Fruit fly (Drosophila melanogaster): Measurements from ENCODE around the gene CG5167.

dm6 chr3R:12365887-12366286 is 40.4 kb upstream of the CG5167 start:
- TF ChIP-seq CG8478 (optimal IDR thresholded peaks at IDR 0.05), result no peak
- no peak for TF ChIP-seq CTCF (optimal IDR thresholded peaks at IDR 0.05)
